Fruit fly (Drosophila melanogaster) whole organism: ENCODE measurements around the gene COX5A.

ENCODE experiments used
- CG8478 ChIP-seq: fragments of >200 bp; optimal IDR thresholded peaks from 2 replicates; lab custom pipeline; 2018; ENCODE audit warnings: inconsistent platforms
- Dll ChIP-seq: fragments of >200 bp; optimal IDR thresholded peaks from 2 replicates; lab custom pipeline; 2017
- EcR ChIP-seq, 2 experiments: fragments of >200 bp; optimal IDR thresholded peaks; 2 replicates each; lab custom pipeline; 2017; ENCODE audit warnings: missing biosample characterization in 2 of 2, missing genetic modification characterization in 2 of 2, missing genetic modification reagents in 2 of 2
- psq ChIP-seq: fragments of >200 bp; optimal IDR thresholded peaks from 2 replicates; lab custom pipeline; 2017
- usp ChIP-seq: fragments of >200 bp; optimal IDR thresholded peaks from 2 replicates; lab custom pipeline; 2017; ENCODE audit warnings: missing biosample characterization, missing genetic modification characterization, mixed read lengths

- TF ChIP-seq psq (lab: Kevin White, UChicago) (no peak), Dll (lab: Kevin White, UChicago) (no peak), usp (GFP tag; lab: Kevin White, UChicago) (no peak), CG8478 (no peak), EcR (GFP tag; optimal IDR thresholded peaks at IDR 0.05; lab: Kevin White, UChicago) (no peak)
Measured at dm6 chr3R:11780181-11780688, 38.9 kb upstream of the COX5A start.
